Worm (Caenorhabditis elegans): ENCODE results near the gene cyp-13A2.

cyp-13A2 gene

ce11 chrII:9769797-9770520 lies 17.5 kb downstream of the cyp-13A2 start, which contains the start of gene aqp-10 (continued):
- no peak for TF ChIP-seq xnd-1 (tag; optimal IDR thresholded peaks at IDR 0.05)

ce11 chrII:9764696-9765095 lies 22.7 kb downstream of the cyp-13A2 start:
- TF ChIP-seq tlf-1 (GFP tag; optimal IDR thresholded peaks at IDR 0.05) = no peak
- no peak for TF ChIP-seq Y79H2A.3 (GFP tag; conservative IDR thresholded peaks at IDR 0.05)
- no peak for TF ChIP-seq ZK185.1 (tag; optimal IDR thresholded peaks at IDR 0.05; ENCODE audit: poor library complexity, severe bottlenecking)
- no peak for TF ChIP-seq Y67H2A.10 (GFP tag; conservative IDR thresholded peaks at IDR 0.05)
- TF ChIP-seq efl-1 (GFP tag; optimal IDR thresholded peaks at IDR 0.05) = no peak
- no peak for TF ChIP-seq ceh-58 (GFP tag; IDR thresholded peaks at IDR 0.05)
- TF ChIP-seq B0336.3 (GFP tag; IDR thresholded peaks at IDR 0.05) = no peak
- no peak for TF ChIP-seq pha-4 (tag; optimal IDR thresholded peaks at IDR 0.05)
- TF ChIP-seq ztf-26 (tag; optimal IDR thresholded peaks at IDR 0.05) = no peak
- TF ChIP-seq nhr-27 (tag; optimal IDR thresholded peaks at IDR 0.05) = no peak
- no peak for TF ChIP-seq hmg-1.2 (GFP tag; IDR thresholded peaks at IDR 0.05)
- TF ChIP-seq snpc-4 (GFP tag; optimal IDR thresholded peaks at IDR 0.05) = no peak
- no peak for TF ChIP-seq snpc-4 (tag; optimal IDR thresholded peaks at IDR 0.05)
- TF ChIP-seq K11D2.4 (GFP tag; IDR thresholded peaks at IDR 0.05) = no peak
- no peak for TF ChIP-seq F23B12.7 (tag; optimal IDR thresholded peaks at IDR 0.05; ENCODE audit: insufficient read depth)
- no peak for TF ChIP-seq lin-54 (GFP tag; optimal IDR thresholded peaks at IDR 0.05)
- no peak for TF ChIP-seq F39B2.1 (GFP tag; IDR thresholded peaks at IDR 0.05)
- TF ChIP-seq ets-4 (GFP tag; optimal IDR thresholded peaks at IDR 0.05) = no peak
- TF ChIP-seq F57C9.4 (tag; optimal IDR thresholded peaks at IDR 0.05) = no peak

ce11 chrII:9759382-9759781 lies 28.0 kb downstream of the cyp-13A2 start:
- TF ChIP-seq let-607 (tag; optimal IDR thresholded peaks at IDR 0.05) (no peak), lin-26 (GFP tag; IDR thresholded peaks at IDR 0.05) (no peak), lsy-27 (tag; optimal IDR thresholded peaks at IDR 0.05; ENCODE audit: borderline replicate concordance, insufficient read depth) (no peak), egl-18 (GFP tag; IDR thresholded peaks at IDR 0.05) (no peak), K11D2.4 (GFP tag; IDR thresholded peaks at IDR 0.05) (no peak), xnd-1 (tag; optimal IDR thresholded peaks at IDR 0.05) (no peak), ztf-6 (GFP tag; IDR thresholded peaks at IDR 0.05) (no peak), dpff-1 (tag; optimal IDR thresholded peaks at IDR 0.05) (no peak), dox-1 (GFP tag; IDR thresholded peaks at IDR 0.05) (no peak), hrde-1 (tag; optimal IDR thresholded peaks at IDR 0.05; ENCODE audit: borderline replicate concordance) (no peak)

ce11 chrII:9757651-9758282 lies 29.7 kb downstream of the cyp-13A2 start, which contains the start of gene shk-1:
Gene shk-1, plus strand, starts transcription at chrII:9758232.
- TF ChIP-seq nhr-27 (tag; optimal IDR thresholded peaks at IDR 0.05) (no peak), sdz-38 (tag; optimal IDR thresholded peaks at IDR 0.05) (no peak), efl-1 (GFP tag; optimal IDR thresholded peaks at IDR 0.05) (no peak), aptf-3 (GFP tag; IDR thresholded peaks at IDR 0.05) (no peak), tlf-1 (GFP tag; optimal IDR thresholded peaks at IDR 0.05) (no peak), xnd-1 (tag; optimal IDR thresholded peaks at IDR 0.05) (no peak), lin-35 (GFP tag; optimal IDR thresholded peaks at IDR 0.05) (no peak), lsy-27 (tag; optimal IDR thresholded peaks at IDR 0.05; ENCODE audit: borderline replicate concordance, insufficient read depth) (no peak), hmg-1.2 (GFP tag; IDR thresholded peaks at IDR 0.05) (no peak), nfya-1 (tag; optimal IDR thresholded peaks at IDR 0.05; ENCODE audit: borderline replicate concordance, insufficient read depth) (no peak), tbp1 (GFP tag; optimal IDR thresholded peaks at IDR 0.05) (no peak), hrde-1 (tag; optimal IDR thresholded peaks at IDR 0.05; ENCODE audit: borderline replicate concordance) (no peak), T07F8.4 (tag; optimal IDR thresholded peaks at IDR 0.05) (no peak), egl-44 (GFP tag; IDR thresholded peaks at IDR 0.05) (no peak), ceh-40 (GFP tag; IDR thresholded peaks at IDR 0.05) (no peak), snpc-3.4 (tag; optimal IDR thresholded peaks at IDR 0.05) (no peak)

All from whole organism, young adult.